Worm (Caenorhabditis elegans) whole organism, L2 larva: ENCODE results near the gene K02A6.4.

ENCODE experiments used
- C34F6.9 ChIP-seq: fragments of 150-350 bp; optimal IDR thresholded peaks from 2 replicates; lab custom pipeline; 2014; ENCODE audit warnings: missing biosample characterization, missing genetic modification characterization
- F13H6.1 ChIP-seq: sonication (generic microtip); optimal IDR thresholded peaks from 2 replicates; lab custom pipeline; 2016; ENCODE audit warnings: missing genetic modification characterization, missing compliant biosample characterization
- R02D3.7 ChIP-seq: fragments of 150-350 bp; optimal IDR thresholded peaks from 2 replicates; lab custom pipeline; 2014; ENCODE audit warnings: missing biosample characterization, missing genetic modification characterization
- Y55F3AM.14 ChIP-seq: fragments of 200-800 bp; sonication (Bioruptor generic); optimal IDR thresholded peaks from 2 replicates; lab custom pipeline; 2018; ENCODE audit warnings: mild to moderate bottlenecking, missing genetic modification characterization, missing compliant biosample characterization
- ZK546.5 ChIP-seq: sonication (generic microtip); optimal IDR thresholded peaks from 2 replicates; lab custom pipeline; 2017; ENCODE audit warnings: missing biosample characterization, missing genetic modification characterization
- aly-2 ChIP-seq: fragments of 150-350 bp; optimal IDR thresholded peaks from 2 replicates; lab custom pipeline; 2014; ENCODE audit warnings: missing biosample characterization, missing genetic modification characterization
- ama-1 ChIP-seq: fragments of 150-350 bp; optimal IDR thresholded peaks from 2 replicates; lab custom pipeline; 2018; ENCODE audit warnings: inconsistent platforms
- blmp-1 ChIP-seq: sonication (generic microtip); optimal IDR thresholded peaks from 2 replicates; lab custom pipeline; 2017; ENCODE audit warnings: missing genetic modification characterization, mild to moderate bottlenecking, missing compliant biosample characterization, antibody characterized with exemption, moderate library complexity; ENCODE audit not compliant: insufficient read depth
- ceh-82 ChIP-seq: fragments of 150-350 bp; optimal IDR thresholded peaks from 2 replicates; lab custom pipeline; 2014; ENCODE audit warnings: missing biosample characterization, missing genetic modification characterization
- crh-2 ChIP-seq: sonication (generic microtip); optimal IDR thresholded peaks from 2 replicates; lab custom pipeline; 2017; ENCODE audit warnings: missing biosample characterization, missing genetic modification characterization
- dmd-4 ChIP-seq: sonication (generic microtip); optimal IDR thresholded peaks from 2 replicates; lab custom pipeline; 2017; ENCODE audit warnings: missing biosample characterization, missing genetic modification characterization
- egl-27 ChIP-seq: sonication (generic microtip); optimal IDR thresholded peaks from 3 replicates; lab custom pipeline; 2017; ENCODE audit warnings: missing biosample characterization, missing genetic modification reagents, missing genetic modification characterization
- elt-1 ChIP-seq: fragments of 150-350 bp; optimal IDR thresholded peaks from 2 replicates; lab custom pipeline; 2014; ENCODE audit warnings: missing biosample characterization, missing genetic modification characterization
- fos-1 ChIP-seq: fragments of 150-350 bp; optimal IDR thresholded peaks from 2 replicates; lab custom pipeline; 2014; ENCODE audit warnings: missing biosample characterization, missing genetic modification characterization
- lin-11 ChIP-seq: fragments of 150-350 bp; sonication (generic microtip); optimal IDR thresholded peaks from 2 replicates; lab custom pipeline; 2014; ENCODE audit warnings: missing biosample characterization, missing genetic modification characterization, inconsistent platforms, mixed read lengths
- lin-13 ChIP-seq: fragments of 150-350 bp; optimal IDR thresholded peaks from 2 replicates; lab custom pipeline; 2014; ENCODE audit warnings: missing biosample characterization, missing genetic modification reagents, missing genetic modification characterization
- lin-39 ChIP-seq: fragments of 150-350 bp; optimal IDR thresholded peaks from 2 replicates; lab custom pipeline; 2014; ENCODE audit warnings: missing biosample characterization, missing genetic modification reagents, missing genetic modification characterization
- lsy-2 ChIP-seq, 2 experiments: fragments of 150-350 bp in 1 of 2; sonication (generic microtip) in 1 of 2; optimal IDR thresholded peaks; 2 replicates each; lab custom pipeline; 2014 to 2017; ENCODE audit warnings: missing biosample characterization in 2 of 2, missing genetic modification characterization in 2 of 2
- mab-5 ChIP-seq: fragments of 150-350 bp; optimal IDR thresholded peaks from 2 replicates; lab custom pipeline; 2014; ENCODE audit warnings: missing biosample characterization, missing genetic modification characterization
- mbf-1 ChIP-seq: sonication (generic microtip); optimal IDR thresholded peaks from 2 replicates; lab custom pipeline; 2017; ENCODE audit warnings: missing biosample characterization, missing genetic modification characterization
- nhr-10 ChIP-seq: sonication (generic microtip); optimal IDR thresholded peaks from 2 replicates; lab custom pipeline; 2017; ENCODE audit warnings: missing biosample characterization, missing genetic modification characterization
- nhr-11 ChIP-seq: fragments of 150-350 bp; optimal IDR thresholded peaks from 2 replicates; lab custom pipeline; 2014; ENCODE audit warnings: missing biosample characterization, missing genetic modification characterization
- nhr-12 ChIP-seq: fragments of 150-350 bp; optimal IDR thresholded peaks from 2 replicates; lab custom pipeline; 2014; ENCODE audit warnings: missing biosample characterization, missing genetic modification characterization
- nhr-129 ChIP-seq: fragments of 150-350 bp; optimal IDR thresholded peaks from 2 replicates; lab custom pipeline; 2014; ENCODE audit warnings: missing biosample characterization, missing genetic modification characterization
- nhr-21 ChIP-seq: fragments of 150-350 bp; optimal IDR thresholded peaks from 2 replicates; lab custom pipeline; 2014; ENCODE audit warnings: missing biosample characterization, missing genetic modification characterization
- nhr-23 ChIP-seq: fragments of 150-350 bp; optimal IDR thresholded peaks from 2 replicates; lab custom pipeline; 2014; ENCODE audit warnings: missing biosample characterization, missing genetic modification reagents, missing genetic modification characterization
- nhr-237 ChIP-seq: fragments of 150-350 bp; optimal IDR thresholded peaks from 2 replicates; lab custom pipeline; 2014; ENCODE audit warnings: missing biosample characterization, missing genetic modification characterization
- nhr-25 ChIP-seq: fragments of 150-350 bp; sonication (generic microtip); optimal IDR thresholded peaks from 3 replicates; lab custom pipeline; 2014; ENCODE audit warnings: missing biosample characterization, missing genetic modification characterization
- nhr-6 ChIP-seq: fragments of 150-350 bp; optimal IDR thresholded peaks from 2 replicates; lab custom pipeline; 2014; ENCODE audit warnings: missing biosample characterization, missing genetic modification characterization
- nhr-77 ChIP-seq: fragments of 150-350 bp; optimal IDR thresholded peaks from 2 replicates; lab custom pipeline; 2014; ENCODE audit warnings: missing biosample characterization, missing genetic modification characterization
- peb-1 ChIP-seq: fragments of 150-350 bp; optimal IDR thresholded peaks from 2 replicates; lab custom pipeline; 2014; ENCODE audit warnings: missing biosample characterization, missing genetic modification characterization
- sma-3 ChIP-seq: sonication (generic microtip); optimal IDR thresholded peaks from 2 replicates; lab custom pipeline; 2016; ENCODE audit warnings: missing genetic modification reagents, missing genetic modification characterization, missing compliant biosample characterization
- sma-9 ChIP-seq, 2 experiments: fragments of 150-350 bp in 1 of 2; sonication (generic microtip) in 1 of 2; optimal IDR thresholded peaks; 2 replicates each; lab custom pipeline; 2014 to 2016; ENCODE audit warnings: missing genetic modification characterization in 2 of 2, mild to moderate bottlenecking in 1 of 2, missing biosample characterization in 1 of 2, missing compliant biosample characterization in 1 of 2, missing genetic modification reagents in 1 of 2, moderate library complexity in 1 of 2
- snpc-4 ChIP-seq: fragments of 150-350 bp; optimal IDR thresholded peaks from 2 replicates; lab custom pipeline; 2014; ENCODE audit warnings: missing biosample characterization, missing genetic modification characterization
- unc-39 ChIP-seq: fragments of 150-350 bp; optimal IDR thresholded peaks from 2 replicates; lab custom pipeline; 2014; ENCODE audit warnings: missing biosample characterization, missing genetic modification characterization
- unc-55 ChIP-seq: fragments of 150-350 bp; sonication (generic microtip); optimal IDR thresholded peaks from 3 replicates; lab custom pipeline; 2014; ENCODE audit warnings: missing biosample characterization, missing genetic modification reagents, missing genetic modification characterization
- unc-62 ChIP-seq: fragments of 150-350 bp; optimal IDR thresholded peaks from 2 replicates; lab custom pipeline; 2014; ENCODE audit warnings: missing biosample characterization, missing genetic modification reagents, missing genetic modification characterization
- ztf-4 ChIP-seq: fragments of 150-350 bp; optimal IDR thresholded peaks from 2 replicates; lab custom pipeline; 2014; ENCODE audit warnings: missing biosample characterization, missing genetic modification characterization

K02A6.4 gene

DNA sequence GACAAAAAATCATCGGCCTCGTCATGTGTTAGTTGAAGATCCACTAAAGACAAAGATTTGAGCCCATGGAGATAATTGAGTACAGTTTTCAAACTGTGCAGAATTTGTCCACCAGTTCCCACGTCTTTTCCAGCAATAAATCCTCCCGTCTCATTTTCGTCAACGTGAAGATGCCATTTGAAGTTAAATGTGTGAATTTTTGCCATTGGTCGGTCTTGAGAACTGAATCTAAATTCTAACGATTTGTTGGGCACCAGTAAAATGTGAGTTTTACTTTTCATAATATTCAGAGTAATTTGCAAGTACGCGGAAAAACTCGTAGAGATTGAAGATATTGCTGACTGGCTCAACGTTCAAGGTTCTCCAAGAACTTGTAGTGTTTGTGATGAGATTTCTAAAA, 12.0 kb upstream of the K02A6.4 start:
- TF ChIP-seq lsy-2 (tag; optimal IDR thresholded peaks at IDR 0.05; lab: Kevin White, UChicago): no peak
- no peak for TF ChIP-seq nhr-23 (tag; lab: Kevin White, UChicago)
- TF ChIP-seq nhr-129 (tag; lab: Kevin White, UChicago): no peak
- TF ChIP-seq lin-11 (tag; lab: Kevin White, UChicago): no peak
- TF ChIP-seq ceh-82 (tag; lab: Kevin White, UChicago): no peak
- TF ChIP-seq R02D3.7 (tag; lab: Kevin White, UChicago): no peak
- TF ChIP-seq sma-9 (GFP tag; optimal IDR thresholded peaks at IDR 0.05; lab: Kevin White, UChicago): no peak
- no peak for TF ChIP-seq sma-9 (tag; optimal IDR thresholded peaks at IDR 0.05; lab: Kevin White, UChicago)
- no peak for TF ChIP-seq ztf-4 (tag; lab: Kevin White, UChicago)
- TF ChIP-seq elt-1: no peak
- TF ChIP-seq nhr-21 (tag; lab: Kevin White, UChicago): no peak
- no peak for TF ChIP-seq unc-39 (tag; lab: Kevin White, UChicago)
- no peak for TF ChIP-seq lin-39 (tag; lab: Kevin White, UChicago)
- TF ChIP-seq ZK546.5: no peak
- no peak for TF ChIP-seq mbf-1 (tag; lab: Kevin White, UChicago)
- TF ChIP-seq unc-55 (GFP tag; lab: Kevin White, UChicago): no peak
- no peak for TF ChIP-seq lin-13 (GFP tag; lab: Kevin White, UChicago)
- no peak for TF ChIP-seq aly-2
- no peak for TF ChIP-seq nhr-10 (tag; lab: Kevin White, UChicago)

DNA sequence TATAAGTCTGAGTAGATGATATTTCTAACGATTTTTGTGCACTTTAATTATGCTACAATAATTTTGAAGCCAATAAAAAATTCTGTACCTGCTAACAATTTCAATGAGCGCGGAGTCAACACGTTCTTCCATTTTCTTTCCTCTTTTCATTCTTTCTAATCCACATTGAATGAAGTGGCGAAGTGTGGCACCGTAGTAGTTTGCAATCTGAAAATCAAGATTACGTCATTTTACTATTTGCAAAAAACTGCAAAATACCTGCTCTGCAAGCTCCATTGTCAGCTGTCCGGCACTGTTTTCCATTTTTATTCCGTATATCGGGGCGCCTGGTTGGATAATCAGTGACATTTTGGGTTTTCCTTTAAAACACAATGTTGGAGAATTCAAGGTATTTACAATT, 10.7 kb upstream of the K02A6.4 start:
- TF ChIP-seq snpc-4 (no peak), ama-1 (lab: Kevin White, UChicago) (no peak), nhr-237 (tag; lab: Kevin White, UChicago) (no peak), C34F6.9 (tag; lab: Kevin White, UChicago) (no peak), F13H6.1 (tag; lab: Kevin White, UChicago) (no peak), peb-1 (tag; lab: Kevin White, UChicago) (no peak), fos-1 (no peak), nhr-23 (tag; lab: Kevin White, UChicago) (no peak), mab-5 (tag; lab: Kevin White, UChicago) (no peak), egl-27 (tag; lab: Kevin White, UChicago) (no peak), nhr-12 (tag; lab: Kevin White, UChicago) (no peak), blmp-1 (tag; lab: Kevin White, UChicago) (no peak), nhr-25 (tag; lab: Kevin White, UChicago) (no peak), nhr-11 (tag; lab: Kevin White, UChicago) (no peak), unc-39 (tag; lab: Kevin White, UChicago) (no peak), ztf-4 (tag; lab: Kevin White, UChicago) (no peak), unc-62 (GFP tag; lab: Kevin White, UChicago) (no peak), nhr-77 (tag; lab: Kevin White, UChicago) (no peak), nhr-6 (tag; lab: Kevin White, UChicago) (no peak)
- TF ChIP-seq, all 48 proteins: peak for 0

- TF ChIP-seq elt-1 (no peak), nhr-77 (tag; lab: Kevin White, UChicago) (no peak), nhr-6 (tag; lab: Kevin White, UChicago) (no peak), dmd-4 (tag; lab: Kevin White, UChicago) (no peak), mbf-1 (tag; lab: Kevin White, UChicago) (no peak), sma-3 (GFP tag; lab: Kevin White, UChicago) (no peak), lin-39 (tag; lab: Kevin White, UChicago) (no peak), ZK546.5 (no peak)
Measured at ce11 chrX:8224916-8225315, 6.4 kb upstream of the K02A6.4 start, which contains the start of gene K02A6.2. K02A6.2 (minus strand) TSS chrX:8225016.

DNA sequence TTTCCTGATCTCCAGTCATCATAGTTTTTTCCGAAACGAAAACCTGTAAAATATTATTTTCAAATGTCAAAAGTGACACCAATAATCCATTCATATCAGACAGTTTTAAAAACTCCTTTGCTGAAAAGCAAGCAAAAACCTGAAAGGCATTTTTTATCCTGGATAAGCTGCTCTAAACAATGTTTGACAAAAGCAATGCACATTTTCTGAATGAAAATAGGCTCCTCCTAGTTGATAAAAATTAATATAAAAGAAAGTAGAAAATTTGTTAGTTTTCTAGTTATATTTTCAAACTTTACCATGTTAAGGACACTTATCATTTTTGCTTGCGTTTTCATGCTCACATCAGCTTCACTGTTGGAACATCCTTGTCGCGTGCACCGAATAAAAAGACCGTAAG, 875 bp upstream of the K02A6.4 start, which contains the start of gene K02A6.1:
Gene K02A6.1 (plus strand): TSS at position 301 of the 400 bp plus-strand sequence.
- TF ChIP-seq lsy-2 (tag; optimal IDR thresholded peaks at IDR 0.05; lab: Kevin White, UChicago) (no peak), elt-1 (no peak), R02D3.7 (tag; lab: Kevin White, UChicago) (no peak), crh-2 (no peak), Y55F3AM.14 (GFP tag; lab: Kevin White, UChicago) (no peak), lin-11 (tag; lab: Kevin White, UChicago) (no peak), nhr-237 (tag; lab: Kevin White, UChicago) (no peak), ama-1 (lab: Kevin White, UChicago) (no peak)
